Worm (Caenorhabditis elegans) whole organism, L3 larva: Measurements from ENCODE around the gene clec-25.

Experiments
- ama-1 ChIP-seq: fragments of 150-350 bp; optimal IDR thresholded peaks from 2 replicates; lab custom pipeline; 2018
- elt-1 ChIP-seq: fragments of 150-350 bp; optimal IDR thresholded peaks from 2 replicates; lab custom pipeline; 2014; ENCODE audit warnings: missing biosample characterization, missing genetic modification characterization
- elt-3 ChIP-seq, 3 experiments: fragments of 150-350 bp in 1 of 3; sonication (generic microtip) in 2 of 3; optimal IDR thresholded peaks; 2 replicates in 2 of 3; 4 replicates in 1 of 3; lab custom pipeline; 2014 to 2017; ENCODE audit warnings: missing biosample characterization in 3 of 3, missing genetic modification characterization in 3 of 3
- fkh-10 ChIP-seq: sonication (generic microtip); optimal IDR thresholded peaks from 2 replicates; lab custom pipeline; 2017; ENCODE audit warnings: missing biosample characterization, missing genetic modification reagents, missing genetic modification characterization
- hmg-11 ChIP-seq: sonication (generic microtip); optimal IDR thresholded peaks from 2 replicates; lab custom pipeline; 2016; ENCODE audit warnings: missing genetic modification characterization, missing compliant biosample characterization
- lin-39 ChIP-seq: fragments of 150-350 bp; optimal IDR thresholded peaks from 2 replicates; lab custom pipeline; 2018; ENCODE audit warnings: missing biosample characterization, missing genetic modification reagents, missing genetic modification characterization
- mdl-1 ChIP-seq: fragments of 150-350 bp; optimal IDR thresholded peaks from 2 replicates; lab custom pipeline; 2014; ENCODE audit warnings: missing biosample characterization, missing genetic modification characterization
- pha-4 ChIP-seq: fragments of 150-350 bp; optimal IDR thresholded peaks from 2 replicates; lab custom pipeline; 2014; ENCODE audit warnings: missing biosample characterization, missing genetic modification reagents, missing genetic modification characterization
- snpc-4 ChIP-seq: fragments of 150-350 bp; optimal IDR thresholded peaks from 2 replicates; lab custom pipeline; 2014; ENCODE audit warnings: missing biosample characterization, missing genetic modification characterization
- unc-62 ChIP-seq: fragments of 150-350 bp; sonication (generic microtip); optimal IDR thresholded peaks from 4 replicates; lab custom pipeline; 2014; ENCODE audit warnings: missing biosample characterization, missing genetic modification reagents, missing genetic modification characterization

DNA sequence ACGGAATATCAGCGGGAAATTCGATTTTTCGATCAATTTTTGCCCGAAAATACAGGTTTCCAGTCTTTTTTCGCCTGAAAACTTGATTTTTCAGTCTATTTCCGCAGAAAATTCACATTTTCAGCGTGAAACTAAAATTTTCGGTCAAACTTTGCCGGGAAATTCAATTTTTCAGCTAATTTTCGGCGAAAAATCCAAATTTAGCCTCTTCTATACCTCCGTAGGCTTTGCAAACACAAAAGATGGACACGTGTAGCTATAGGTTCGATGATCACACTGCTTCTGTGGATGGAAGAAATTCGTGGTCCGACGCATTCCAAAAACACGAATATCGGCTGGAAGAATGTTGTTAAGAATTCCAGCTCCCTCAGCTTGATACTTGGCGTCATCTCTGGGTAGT, 49.0 kb upstream of the clec-25 start:
- TF ChIP-seq ama-1 (lab: Kevin White, UChicago) = no peak
- no peak for TF ChIP-seq snpc-4 (tag; lab: Kevin White, UChicago)
- TF ChIP-seq elt-3 (tag; optimal IDR thresholded peaks at IDR 0.05; lab: Kevin White, UChicago) = no peak
- no peak for TF ChIP-seq elt-1 (tag; lab: Kevin White, UChicago)
- TF ChIP-seq hmg-11 (tag; lab: Kevin White, UChicago) = no peak
- no peak for TF ChIP-seq lin-39
- no peak for TF ChIP-seq fkh-10 (GFP tag; lab: Kevin White, UChicago)
- no peak for TF ChIP-seq mdl-1 (tag; lab: Kevin White, UChicago)
- no peak for TF ChIP-seq pha-4 (tag; lab: Kevin White, UChicago)
- no peak for TF ChIP-seq unc-62 (GFP tag; lab: Kevin White, UChicago)
